Worm (Caenorhabditis elegans): ENCODE measurements around the gene C09G1.4.

Gene C09G1.4

DNA sequence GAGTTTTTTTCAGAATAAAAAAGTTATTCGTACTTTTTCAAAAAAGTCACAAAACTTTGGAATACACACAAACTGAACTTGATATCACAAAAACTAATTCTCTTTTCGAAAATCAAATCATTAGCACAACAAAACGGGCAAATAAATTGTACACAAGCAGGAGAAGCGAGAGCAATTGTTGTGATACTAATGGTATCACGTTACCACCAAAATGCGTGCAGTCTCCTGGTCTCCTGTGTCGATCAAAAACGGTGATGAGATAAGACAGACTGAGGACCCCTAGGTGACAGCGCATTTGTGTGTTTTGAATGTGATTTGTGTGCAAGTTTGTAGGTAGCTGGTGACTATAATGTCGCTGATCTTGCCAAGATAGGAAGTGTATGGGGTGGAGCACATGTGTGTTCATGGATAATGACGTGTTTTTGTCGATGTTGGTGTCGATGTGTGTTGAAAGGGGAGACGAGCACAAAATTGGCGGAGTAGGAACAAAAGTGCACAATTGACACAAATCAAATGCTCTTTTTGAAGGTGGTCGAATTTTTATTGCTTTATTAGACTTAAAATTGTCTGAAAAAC lies 66.6 kb downstream of the C09G1.4 start (continued):
- TF ChIP-seq F49E8.2 (tag; optimal IDR thresholded peaks at IDR 0.05; ENCODE audit: borderline replicate concordance) (no peak), daf-8 (GFP tag; IDR thresholded peaks at IDR 0.05) (no peak), daf-16 (GFP tag; optimal IDR thresholded peaks at IDR 0.05) (no peak), daf-16 (tag; optimal IDR thresholded peaks at IDR 0.05) (peak; percentile 94), tag-97 (GFP tag; IDR thresholded peaks at IDR 0.05) (no peak)

DNA sequence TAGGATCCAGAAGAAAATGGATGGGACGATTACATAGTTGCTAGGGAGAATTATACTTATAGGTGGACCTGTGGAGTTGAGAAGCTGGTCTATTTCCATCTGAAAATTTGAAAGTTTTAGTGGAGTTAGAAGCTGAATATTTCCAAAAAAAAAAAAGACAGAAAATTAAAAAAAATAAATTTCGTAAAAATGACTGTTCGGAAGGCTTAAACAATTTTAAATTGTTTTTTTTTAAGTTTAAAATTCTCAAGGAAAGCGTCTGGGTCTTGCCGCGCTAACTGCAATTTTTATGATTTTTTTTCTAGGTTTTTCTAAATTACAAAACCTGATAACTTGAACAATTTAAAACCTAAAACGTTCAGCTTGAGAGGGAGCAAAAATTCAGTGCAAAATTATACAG lies 67.2 kb downstream of the C09G1.4 start, which contains the start of gene mrp-3:
Gene mrp-3 (minus strand): TSS at position 101 of the 400 bp plus-strand sequence.
- TF ChIP-seq T20F7.1 (GFP tag; optimal IDR thresholded peaks at IDR 0.05) (no peak), zip-2 (tag; optimal IDR thresholded peaks at IDR 0.05) (no peak)

Measured in whole organism, L4 larva.